Fruit fly (Drosophila melanogaster) whole organism, adult: Measurements from ENCODE around the gene Idh.
A peak's percentile ranks its signal among the peaks of the same experiment; 100 is the strongest.

ENCODE experiments used
- CG11617 ChIP-seq: fragments of 200-800 bp; sonication (Bioruptor generic); optimal IDR thresholded peaks from 2 replicates; lab custom pipeline; 2017; ENCODE audit warnings: mild to moderate bottlenecking, missing biosample characterization, missing genetic modification reagents, missing genetic modification characterization
- CG12768 ChIP-seq: fragments of 200-800 bp; sonication (Bioruptor generic); optimal IDR thresholded peaks from 2 replicates; lab custom pipeline; 2017; ENCODE audit warnings: missing biosample characterization, missing genetic modification characterization, mild to moderate bottlenecking, moderate library complexity, missing genetic modification reagents
- CG14711 ChIP-seq: fragments of 200-800 bp; sonication (Bioruptor generic); optimal IDR thresholded peaks from 2 replicates; lab custom pipeline; 2018; ENCODE audit warnings: missing biosample characterization, mild to moderate bottlenecking, missing genetic modification characterization, moderate library complexity
- CG1620 ChIP-seq: fragments of 200-800 bp; sonication (Bioruptor generic); optimal IDR thresholded peaks from 2 replicates; lab custom pipeline; 2016; ENCODE audit warnings: missing biosample characterization, missing genetic modification characterization
- CG33017 ChIP-seq: fragments of 200-800 bp; sonication (Bioruptor generic); optimal IDR thresholded peaks from 2 replicates; lab custom pipeline; 2018; ENCODE audit warnings: missing biosample characterization, mild to moderate bottlenecking, missing genetic modification characterization, moderate library complexity
- CG5204 ChIP-seq: fragments of 200-800 bp; sonication (Bioruptor generic); optimal IDR thresholded peaks from 2 replicates; lab custom pipeline; 2016; ENCODE audit warnings: missing biosample characterization, missing genetic modification characterization
- CG7045 ChIP-seq: fragments of 200-800 bp; sonication (Bioruptor generic); optimal IDR thresholded peaks from 2 replicates; lab custom pipeline; 2017; ENCODE audit warnings: missing biosample characterization, mild to moderate bottlenecking, missing genetic modification characterization
- CG7101 ChIP-seq: fragments of 200-800 bp; sonication (Bioruptor generic); optimal IDR thresholded peaks from 2 replicates; lab custom pipeline; 2018; ENCODE audit warnings: missing biosample characterization, mild to moderate bottlenecking, missing genetic modification characterization, moderate library complexity
- Clk ChIP-seq: fragments of 200-800 bp; sonication (Bioruptor generic); optimal IDR thresholded peaks from 2 replicates; lab custom pipeline; 2017; ENCODE audit warnings: missing biosample characterization, missing genetic modification characterization
- Crg-1 ChIP-seq: fragments of 200-800 bp; sonication (Bioruptor generic); optimal IDR thresholded peaks from 2 replicates; lab custom pipeline; 2016; ENCODE audit warnings: missing biosample characterization, missing genetic modification characterization
- Hr96 ChIP-seq: fragments of 200-800 bp; sonication (Bioruptor generic); optimal IDR thresholded peaks from 2 replicates; lab custom pipeline; 2016; ENCODE audit warnings: missing biosample characterization, missing genetic modification characterization
- Mnt ChIP-seq: fragments of 200-800 bp; sonication (Bioruptor generic); optimal IDR thresholded peaks from 2 replicates; lab custom pipeline; 2016; ENCODE audit warnings: missing biosample characterization, mild to moderate bottlenecking, missing genetic modification characterization
- bab1 ChIP-seq: fragments of 200-800 bp; sonication (Bioruptor generic); optimal IDR thresholded peaks from 3 replicates; lab custom pipeline; 2019; ENCODE audit warnings: missing biosample characterization, mild to moderate bottlenecking, missing genetic modification characterization, moderate library complexity
- cic ChIP-seq: fragments of 200-800 bp; sonication (Bioruptor generic); optimal IDR thresholded peaks from 2 replicates; lab custom pipeline; 2017; ENCODE audit warnings: missing biosample characterization, mild to moderate bottlenecking, missing genetic modification characterization, moderate library complexity
- cnc ChIP-seq, 2 experiments: fragments of >200 bp; optimal IDR thresholded peaks; 2 replicates each; lab custom pipeline; 2017
- kay ChIP-seq: fragments of 200-800 bp; sonication (Bioruptor generic); peaks from one replicate; lab custom pipeline; 2016; ENCODE audit warnings: missing biosample characterization, missing genetic modification characterization, borderline replicate concordance
- ovo ChIP-seq: fragments of 200-800 bp; sonication (Bioruptor generic); optimal IDR thresholded peaks from 2 replicates; lab custom pipeline; 2016; ENCODE audit warnings: missing biosample characterization, missing genetic modification characterization
- pad ChIP-seq: fragments of 200-800 bp; sonication (Bioruptor generic); optimal IDR thresholded peaks from 3 replicates; lab custom pipeline; 2017; ENCODE audit warnings: missing biosample characterization, missing genetic modification characterization, mild to moderate bottlenecking, moderate library complexity, missing genetic modification reagents
- tj ChIP-seq: fragments of 200-800 bp; sonication (Bioruptor generic); optimal IDR thresholded peaks from 3 replicates; lab custom pipeline; 2017; ENCODE audit warnings: missing biosample characterization, mild to moderate bottlenecking, missing genetic modification characterization, moderate library complexity
- toe ChIP-seq: fragments of 200-800 bp; sonication (Bioruptor generic); optimal IDR thresholded peaks from 2 replicates; lab custom pipeline; 2016; ENCODE audit warnings: missing biosample characterization, missing genetic modification characterization

Idh gene

dm6 chr3L:8358776-8359455 lies 1.8 kb downstream of the Idh start:
- TF ChIP-seq Hr96 (GFP tag; lab: Kevin White, UChicago): peak; percentile 31
- peak; percentile 61 for TF ChIP-seq tj
- TF ChIP-seq ovo (GFP tag; lab: Kevin White, UChicago): peak; percentile 98
- TF ChIP-seq CG7045: no peak
- TF ChIP-seq kay (GFP tag; lab: Kevin White, UChicago): peak; percentile 99
- peak; percentile 32 for TF ChIP-seq Mnt (GFP tag; lab: Kevin White, UChicago)
- no peak for TF ChIP-seq CG14711 (tag; lab: Kevin White, UChicago)
- TF ChIP-seq cic: peak; percentile 99
- TF ChIP-seq CG7101: no peak
- TF ChIP-seq CG33017 (tag; lab: Kevin White, UChicago): no peak
- TF ChIP-seq CG12768 (GFP tag; lab: Kevin White, UChicago): peak; percentile 73

DNA sequence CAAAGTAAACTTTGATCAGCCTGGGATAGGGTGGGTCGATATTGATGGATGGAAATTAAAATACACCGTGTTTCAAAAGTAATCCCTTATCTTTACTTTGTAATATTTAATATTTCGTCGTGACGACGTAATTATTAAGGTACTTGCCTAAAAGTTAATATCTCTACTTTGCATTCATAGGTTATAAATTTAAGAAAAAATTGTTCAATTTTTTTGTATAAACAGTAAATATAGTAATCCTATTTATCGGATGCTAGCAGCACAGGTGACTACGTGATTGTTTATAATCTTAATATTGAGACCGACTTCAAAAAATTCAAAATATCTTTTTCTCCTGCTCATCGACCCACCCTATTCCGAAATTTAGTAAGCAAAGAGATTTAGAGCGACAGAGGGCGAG lies 2.6 kb downstream of the Idh start:
- TF ChIP-seq kay (GFP tag; lab: Kevin White, UChicago) (no peak), Clk (GFP tag; lab: Kevin White, UChicago) (no peak), Mnt (GFP tag; lab: Kevin White, UChicago) (no peak), CG1620 (GFP tag; lab: Kevin White, UChicago) (no peak), CG14711 (tag; lab: Kevin White, UChicago) (peak; percentile 38), bab1 (GFP tag; lab: Kevin White, UChicago) (peak; percentile 52), CG5204 (GFP tag; lab: Kevin White, UChicago) (no peak), CG12768 (GFP tag; lab: Kevin White, UChicago) (peak; percentile 7), cic (no peak), cnc (optimal IDR thresholded peaks at IDR 0.05; lab: Kevin White, UChicago) (no peak), toe (GFP tag; lab: Kevin White, UChicago) (no peak), tj (no peak), CG7101 (peak; percentile 37), Crg-1 (GFP tag; lab: Kevin White, UChicago) (no peak), Hr96 (GFP tag; lab: Kevin White, UChicago) (no peak), ovo (GFP tag; lab: Kevin White, UChicago) (no peak), CG7045 (peak; percentile 6), CG33017 (tag; lab: Kevin White, UChicago) (peak; percentile 8), pad (GFP tag; lab: Kevin White, UChicago) (no peak), CG11617 (GFP tag; lab: Kevin White, UChicago) (peak; percentile 65)

dm6 chr3L:8356196-8356595 lies 4.5 kb downstream of the Idh start, which contains the start of gene Culd:
Gene Culd, minus strand, starts transcription at chr3L:8356296.
- TF ChIP-seq CG7101 (no peak), CG5204 (GFP tag; lab: Kevin White, UChicago) (no peak), toe (GFP tag; lab: Kevin White, UChicago) (no peak), bab1 (GFP tag; lab: Kevin White, UChicago) (no peak), CG33017 (tag; lab: Kevin White, UChicago) (no peak), Mnt (GFP tag; lab: Kevin White, UChicago) (no peak), CG11617 (GFP tag; lab: Kevin White, UChicago) (no peak), Crg-1 (GFP tag; lab: Kevin White, UChicago) (no peak), CG14711 (tag; lab: Kevin White, UChicago) (no peak), tj (no peak), cic (no peak), kay (GFP tag; lab: Kevin White, UChicago) (no peak), pad (GFP tag; lab: Kevin White, UChicago) (no peak), CG7045 (no peak), CG12768 (GFP tag; lab: Kevin White, UChicago) (no peak), ovo (GFP tag; lab: Kevin White, UChicago) (no peak), CG1620 (GFP tag; lab: Kevin White, UChicago) (no peak), Hr96 (GFP tag; lab: Kevin White, UChicago) (no peak), Clk (GFP tag; lab: Kevin White, UChicago) (no peak)

DNA sequence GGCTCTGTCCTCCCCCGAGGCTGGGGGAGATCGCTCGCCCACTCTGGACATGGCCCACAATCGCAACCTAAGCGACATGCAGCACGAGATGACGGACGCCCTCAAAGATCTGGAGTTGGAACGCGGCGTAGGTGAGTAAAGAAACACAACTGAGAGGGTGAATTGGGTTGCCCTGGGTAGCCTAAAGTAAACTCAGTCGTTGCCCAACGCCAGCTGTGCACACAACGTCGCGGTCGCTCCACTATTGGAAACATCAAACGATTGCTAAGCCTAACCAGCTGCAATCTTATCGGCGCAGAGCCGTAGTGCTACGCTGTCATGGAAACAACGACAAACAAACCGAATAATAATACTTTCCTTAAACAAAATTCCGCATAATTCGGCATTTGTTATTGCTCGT lies 13.4 kb downstream of the Idh start:
- TF ChIP-seq CG7101 (peak; percentile 16), bab1 (GFP tag; lab: Kevin White, UChicago) (no peak)

DNA sequence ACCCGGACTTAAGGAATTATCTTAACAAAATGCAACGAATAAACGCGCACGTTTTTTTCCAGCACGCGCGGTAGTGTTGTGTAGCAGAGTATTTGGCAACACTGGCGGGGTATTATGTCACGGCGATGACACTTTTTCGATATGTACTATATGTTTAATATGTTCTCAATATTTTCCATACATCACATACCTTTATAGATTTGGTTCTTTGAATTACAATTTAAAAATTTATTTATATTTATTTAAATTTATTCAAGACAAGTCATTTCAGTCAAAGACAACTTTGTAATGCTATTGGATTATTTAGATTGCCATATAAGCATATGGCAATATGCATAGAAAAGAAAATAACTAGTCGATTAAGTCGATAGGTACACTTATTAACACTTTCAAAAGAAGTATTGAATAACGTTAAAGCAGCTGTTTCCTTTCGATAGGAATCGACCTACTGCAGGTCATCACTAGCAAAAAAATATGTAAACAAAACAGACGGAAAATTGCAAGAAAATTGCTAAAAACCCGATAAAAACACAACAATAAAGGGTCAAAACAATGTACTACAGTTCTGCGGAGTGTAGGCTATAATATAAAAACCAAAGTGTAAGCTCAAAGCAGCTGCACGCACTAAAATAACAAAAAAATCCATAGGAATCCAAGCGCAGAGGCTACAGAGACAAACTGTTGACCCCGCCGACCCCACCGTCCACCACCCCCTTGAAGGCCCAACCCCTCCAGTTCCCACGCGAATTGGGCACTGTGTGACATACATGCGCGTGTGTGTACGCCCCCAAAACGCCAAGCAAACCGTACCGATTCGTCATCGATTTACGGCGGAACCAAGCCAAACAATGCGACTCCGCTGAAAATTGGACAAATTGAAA lies 14.4 kb downstream of the Idh start, which contains the start of the genes CG7182 and GAPcenA:
Gene CG7182 (minus strand): TSS at position 283 of the 881 bp plus-strand sequence.
Gene GAPcenA (plus strand): TSS at position 462 of the 881 bp plus-strand sequence.
- TF ChIP-seq CG14711 (tag; lab: Kevin White, UChicago) (peak; percentile 89), CG7045 (peak; percentile 80), CG5204 (GFP tag; lab: Kevin White, UChicago) (no peak), Crg-1 (GFP tag; lab: Kevin White, UChicago) (peak; percentile 68), Hr96 (GFP tag; lab: Kevin White, UChicago) (peak; percentile 65), CG33017 (tag; lab: Kevin White, UChicago) (peak; percentile 83), tj (peak; percentile 62), CG7101 (peak; percentile 89), toe (GFP tag; lab: Kevin White, UChicago) (peak; percentile 77), pad (GFP tag; lab: Kevin White, UChicago) (peak; percentile 81), cnc (optimal IDR thresholded peaks at IDR 0.05; lab: Kevin White, UChicago) (no peak), ovo (GFP tag; lab: Kevin White, UChicago) (peak; percentile 50), CG12768 (GFP tag; lab: Kevin White, UChicago) (peak; percentile 76), cic (no peak), kay (GFP tag; lab: Kevin White, UChicago) (no peak), Mnt (GFP tag; lab: Kevin White, UChicago) (peak; percentile 94), CG1620 (GFP tag; lab: Kevin White, UChicago) (peak; percentile 79), bab1 (GFP tag; lab: Kevin White, UChicago) (peak; percentile 80), CG11617 (GFP tag; lab: Kevin White, UChicago) (peak; percentile 88), Clk (GFP tag; lab: Kevin White, UChicago) (peak; percentile 56)
